Fruit fly (Drosophila melanogaster) whole organism, embryonic: ENCODE results near the gene bb8.
A peak's percentile ranks its signal among the peaks of the same experiment; 100 is the strongest.

Experiments
- Abd-B ChIP-seq: fragments of 200-800 bp; sonication (Bioruptor generic); optimal IDR thresholded peaks from 2 replicates; lab custom pipeline; 2018; ENCODE audit warnings: missing biosample characterization, mild to moderate bottlenecking, missing genetic modification characterization, moderate library complexity
- CG10209 ChIP-seq: fragments of 200-800 bp; sonication (Bioruptor generic); optimal IDR thresholded peaks from 3 replicates; lab custom pipeline; 2017; ENCODE audit warnings: missing biosample characterization, mild to moderate bottlenecking, missing genetic modification characterization, missing genetic modification reagents
- CG10366 ChIP-seq: fragments of 200-800 bp; sonication (Bioruptor generic); IDR thresholded peaks from 2 replicates; pipeline ENCODE4 v1.3.6; 2022; ENCODE audit warnings: missing biosample characterization, missing genetic modification characterization
- CG11247 ChIP-seq: fragments of 200-800 bp; sonication (Bioruptor generic); IDR thresholded peaks from 2 replicates; pipeline ENCODE4 v1.3.6; 2022; ENCODE audit warnings: missing biosample characterization, missing genetic modification characterization
- CG11504 ChIP-seq: fragments of 200-800 bp; sonication (Bioruptor generic); optimal IDR thresholded peaks from 3 replicates; lab custom pipeline; 2019; ENCODE audit warnings: missing biosample characterization, mild to moderate bottlenecking, missing genetic modification characterization, moderate library complexity
- CG14860 ChIP-seq: fragments of 200-800 bp; sonication (Bioruptor generic); IDR thresholded peaks from 3 replicates; pipeline ENCODE4 v1.3.6; 2022; ENCODE audit warnings: missing biosample characterization, missing genetic modification characterization; ENCODE audit not compliant: partially characterized antibody
- CG1529 ChIP-seq: fragments of 200-800 bp; sonication (Bioruptor generic); optimal IDR thresholded peaks from 3 replicates; lab custom pipeline; 2018; ENCODE audit warnings: missing biosample characterization, missing genetic modification characterization
- CG18011 ChIP-seq: fragments of 200-800 bp; sonication (Bioruptor generic); optimal IDR thresholded peaks from 2 replicates; lab custom pipeline; 2017; ENCODE audit warnings: missing biosample characterization, missing genetic modification characterization, mild to moderate bottlenecking, moderate library complexity, missing genotype
- CG2120 ChIP-seq: fragments of 200-800 bp; sonication (Bioruptor generic); optimal IDR thresholded peaks from 3 replicates; lab custom pipeline; 2016; ENCODE audit warnings: missing biosample characterization, missing genetic modification characterization
- CG32767 ChIP-seq: fragments of 200-800 bp; sonication (Bioruptor generic); IDR thresholded peaks from 2 replicates; pipeline ENCODE4 v1.3.6; 2022; ENCODE audit warnings: missing biosample characterization, missing genetic modification characterization
- CG32772 ChIP-seq: fragments of 200-800 bp; sonication (Bioruptor generic); IDR thresholded peaks from 2 replicates; pipeline ENCODE4 v1.3.6; 2022; ENCODE audit warnings: missing biosample characterization, missing genetic modification characterization
- CG34422 ChIP-seq: fragments of 200-800 bp; sonication (Bioruptor generic); IDR thresholded peaks from 3 replicates; pipeline ENCODE4 v1.3.6; 2022; ENCODE audit warnings: missing biosample characterization, missing genetic modification characterization
- CG43689 ChIP-seq: fragments of 200-800 bp; sonication (Bioruptor generic); IDR thresholded peaks from 2 replicates; pipeline ENCODE4 v1.3.6; 2022; ENCODE audit warnings: missing biosample characterization, missing genetic modification characterization
- CG7745 ChIP-seq: fragments of 200-800 bp; sonication (Bioruptor generic); optimal IDR thresholded peaks from 2 replicates; lab custom pipeline; 2018; ENCODE audit warnings: missing biosample characterization, mild to moderate bottlenecking, missing genetic modification characterization, moderate library complexity
- CG7839 ChIP-seq: fragments of 200-800 bp; sonication (Bioruptor generic); optimal IDR thresholded peaks from 3 replicates; lab custom pipeline; 2018; ENCODE audit warnings: missing biosample characterization, mild to moderate bottlenecking, missing genetic modification characterization, moderate library complexity
- CG8765 ChIP-seq: fragments of 200-800 bp; sonication (Bioruptor generic); IDR thresholded peaks from 2 replicates; pipeline ENCODE4 v1.3.6; 2022; ENCODE audit warnings: missing biosample characterization, missing genetic modification characterization
- CG9437 ChIP-seq: fragments of 200-800 bp; sonication (Bioruptor generic); optimal IDR thresholded peaks from 2 replicates; lab custom pipeline; 2018; ENCODE audit warnings: missing biosample characterization, mild to moderate bottlenecking, missing genetic modification characterization
- CG9609 ChIP-seq: fragments of 200-800 bp; sonication (Bioruptor generic); optimal IDR thresholded peaks from 3 replicates; lab custom pipeline; 2016; ENCODE audit warnings: missing biosample characterization, missing genetic modification characterization
- CoRest ChIP-seq: fragments of 200-800 bp; sonication (Bioruptor generic); optimal IDR thresholded peaks from 3 replicates; lab custom pipeline; 2018; ENCODE audit warnings: missing biosample characterization, mild to moderate bottlenecking, missing genetic modification characterization, moderate library complexity
- D ChIP-seq, 2 experiments: fragments of 200-800 bp in 1 of 2; fragments of >200 bp in 1 of 2; sonication (Bioruptor generic) in 1 of 2; optimal IDR thresholded peaks; 2 replicates in 1 of 2; 3 replicates in 1 of 2; lab custom pipeline; 2017; ENCODE audit warnings: mild to moderate bottlenecking in 1 of 2, missing biosample characterization in 1 of 2, missing genetic modification characterization in 1 of 2, missing genetic modification reagents in 1 of 2
- Dip3 ChIP-seq: fragments of 200-800 bp; sonication (Bioruptor generic); optimal IDR thresholded peaks from 3 replicates; lab custom pipeline; 2016; ENCODE audit warnings: missing biosample characterization, missing genetic modification characterization
- Gug ChIP-seq: fragments of 200-800 bp; sonication (Bioruptor generic); IDR thresholded peaks from 4 replicates; pipeline ENCODE4 v1.3.6; 2022; ENCODE audit warnings: missing biosample characterization, missing genetic modification characterization
- Hr51 ChIP-seq, 2 experiments: fragments of 200-800 bp; sonication (Bioruptor generic); optimal IDR thresholded peaks; 2 replicates in 1 of 2; 3 replicates in 1 of 2; lab custom pipeline; 2016 to 2018; ENCODE audit warnings: missing biosample characterization in 2 of 2, missing genetic modification characterization in 2 of 2, mild to moderate bottlenecking in 1 of 2, moderate library complexity in 1 of 2
- Lim3 ChIP-seq: fragments of 200-800 bp; sonication (Bioruptor generic); IDR thresholded peaks from 2 replicates; pipeline ENCODE4 v1.3.6; 2022; ENCODE audit warnings: missing biosample characterization, missing genetic modification characterization
- Mes4 ChIP-seq: fragments of 200-800 bp; sonication (Bioruptor generic); optimal IDR thresholded peaks from 2 replicates; lab custom pipeline; 2016; ENCODE audit warnings: missing biosample characterization, missing genetic modification characterization
- Oaz ChIP-seq: fragments of 200-800 bp; sonication (Bioruptor generic); IDR thresholded peaks from 2 replicates; pipeline ENCODE4 v1.3.6; 2022; ENCODE audit warnings: missing biosample characterization, missing genetic modification characterization
- Stat92E ChIP-seq, 3 experiments: fragments of >200 bp in 2 of 3; fragments of 200-800 bp in 1 of 3; sonication (Bioruptor generic) in 1 of 3; optimal IDR thresholded peaks; 2 replicates each; lab custom pipeline; 2017 to 2019; ENCODE audit warnings: missing biosample characterization in 3 of 3, missing genetic modification characterization in 3 of 3, mild to moderate bottlenecking in 1 of 3, moderate library complexity in 1 of 3
- Taf1 ChIP-seq: fragments of 200-800 bp; sonication (Bioruptor generic); IDR thresholded peaks from 2 replicates; pipeline ENCODE4 v1.3.6; 2022; ENCODE audit warnings: missing biosample characterization, missing genetic modification characterization
- Xbp1 ChIP-seq: fragments of 200-800 bp; sonication (Bioruptor generic); optimal IDR thresholded peaks from 3 replicates; lab custom pipeline; 2016; ENCODE audit warnings: missing biosample characterization, mild to moderate bottlenecking, missing genetic modification characterization
- Xrp1 ChIP-seq: fragments of 200-800 bp; sonication (Bioruptor generic); IDR thresholded peaks from 2 replicates; pipeline ENCODE4 v1.3.6; 2022; ENCODE audit warnings: missing biosample characterization, missing genetic modification characterization
- ab ChIP-seq: fragments of 200-800 bp; sonication (Bioruptor generic); optimal IDR thresholded peaks from 2 replicates; lab custom pipeline; 2016; ENCODE audit warnings: missing biosample characterization, missing genetic modification characterization
- ato ChIP-seq: fragments of 200-800 bp; sonication (Bioruptor generic); IDR thresholded peaks from 2 replicates; pipeline ENCODE4 v1.3.6; 2022; ENCODE audit warnings: missing biosample characterization, missing genetic modification characterization; ENCODE audit not compliant: partially characterized antibody
- bcd ChIP-seq: fragments of 200-800 bp; sonication (Bioruptor generic); optimal IDR thresholded peaks from 2 replicates; lab custom pipeline; 2017; ENCODE audit warnings: missing biosample characterization, mild to moderate bottlenecking, missing genetic modification characterization
- bsh ChIP-seq, 2 experiments: fragments of 200-800 bp; sonication (Bioruptor generic); optimal IDR thresholded peaks; 2 replicates each; lab custom pipeline; 2017 to 2018; ENCODE audit warnings: mild to moderate bottlenecking in 2 of 2, missing biosample characterization in 2 of 2, missing genetic modification characterization in 2 of 2, moderate library complexity in 1 of 2
- ci ChIP-seq: fragments of 200-800 bp; sonication (Bioruptor generic); IDR thresholded peaks from 3 replicates; pipeline ENCODE4 v1.3.6; 2022; ENCODE audit warnings: missing biosample characterization, missing genetic modification characterization
- da ChIP-seq: fragments of 200-800 bp; sonication (Bioruptor generic); optimal IDR thresholded peaks from 2 replicates; lab custom pipeline; 2016; ENCODE audit warnings: missing biosample characterization, missing genetic modification characterization
- dan ChIP-seq: fragments of 200-800 bp; sonication (Bioruptor generic); IDR thresholded peaks from 2 replicates; pipeline ENCODE4 v1.3.6; 2022; ENCODE audit warnings: missing biosample characterization, missing genetic modification characterization
- dpn ChIP-seq, 2 experiments: fragments of 200-800 bp; sonication (Bioruptor generic); optimal IDR thresholded peaks; 3 replicates each; lab custom pipeline; 2016; ENCODE audit warnings: missing biosample characterization in 2 of 2, missing genetic modification characterization in 2 of 2
- fd3F ChIP-seq: fragments of 200-800 bp; sonication (Bioruptor generic); optimal IDR thresholded peaks from 2 replicates; lab custom pipeline; 2018; ENCODE audit warnings: missing biosample characterization, mild to moderate bottlenecking, missing genetic modification characterization, moderate library complexity
- nau ChIP-seq: fragments of 200-800 bp; sonication (Bioruptor generic); optimal IDR thresholded peaks from 3 replicates; lab custom pipeline; 2017; ENCODE audit warnings: missing biosample characterization, mild to moderate bottlenecking, missing genetic modification characterization, missing genetic modification reagents
- org-1 ChIP-seq: fragments of 200-800 bp; sonication (Bioruptor generic); optimal IDR thresholded peaks from 2 replicates; lab custom pipeline; 2017; ENCODE audit warnings: missing biosample characterization, missing genetic modification characterization
- pzg ChIP-seq: fragments of 200-800 bp; sonication (Bioruptor generic); optimal IDR thresholded peaks from 3 replicates; lab custom pipeline; 2018; ENCODE audit warnings: missing biosample characterization, mild to moderate bottlenecking, missing genetic modification characterization, moderate library complexity
- slbo ChIP-seq: fragments of 200-800 bp; sonication (Bioruptor generic); IDR thresholded peaks from 2 replicates; pipeline ENCODE4 v1.3.6; 2022; ENCODE audit warnings: missing biosample characterization, missing genetic modification characterization
- sug ChIP-seq: fragments of 200-800 bp; optimal IDR thresholded peaks from 2 replicates; lab custom pipeline; 2019; ENCODE audit warnings: missing biosample characterization, mild to moderate bottlenecking, missing genetic modification characterization, moderate library complexity
- tio ChIP-seq: fragments of 200-800 bp; sonication (Bioruptor generic); optimal IDR thresholded peaks from 2 replicates; lab custom pipeline; 2017; ENCODE audit warnings: missing biosample characterization, missing genetic modification characterization, inconsistent platforms
- ttk ChIP-seq: fragments of 200-800 bp; sonication (Bioruptor generic); IDR thresholded peaks from 2 replicates; pipeline ENCODE4 v2.1.2; 2022; ENCODE audit warnings: missing biosample characterization, missing genetic modification characterization
- twi ChIP-seq: fragments of 200-800 bp; optimal IDR thresholded peaks from 2 replicates; lab custom pipeline; 2019; ENCODE audit warnings: missing biosample characterization, mild to moderate bottlenecking, missing genetic modification characterization, moderate library complexity
- vvl ChIP-seq: fragments of 200-800 bp; sonication (Bioruptor generic); IDR thresholded peaks from 2 replicates; pipeline ENCODE4 v1.3.6; 2022; ENCODE audit warnings: missing biosample characterization, missing genetic modification characterization

Gene bb8

DNA sequence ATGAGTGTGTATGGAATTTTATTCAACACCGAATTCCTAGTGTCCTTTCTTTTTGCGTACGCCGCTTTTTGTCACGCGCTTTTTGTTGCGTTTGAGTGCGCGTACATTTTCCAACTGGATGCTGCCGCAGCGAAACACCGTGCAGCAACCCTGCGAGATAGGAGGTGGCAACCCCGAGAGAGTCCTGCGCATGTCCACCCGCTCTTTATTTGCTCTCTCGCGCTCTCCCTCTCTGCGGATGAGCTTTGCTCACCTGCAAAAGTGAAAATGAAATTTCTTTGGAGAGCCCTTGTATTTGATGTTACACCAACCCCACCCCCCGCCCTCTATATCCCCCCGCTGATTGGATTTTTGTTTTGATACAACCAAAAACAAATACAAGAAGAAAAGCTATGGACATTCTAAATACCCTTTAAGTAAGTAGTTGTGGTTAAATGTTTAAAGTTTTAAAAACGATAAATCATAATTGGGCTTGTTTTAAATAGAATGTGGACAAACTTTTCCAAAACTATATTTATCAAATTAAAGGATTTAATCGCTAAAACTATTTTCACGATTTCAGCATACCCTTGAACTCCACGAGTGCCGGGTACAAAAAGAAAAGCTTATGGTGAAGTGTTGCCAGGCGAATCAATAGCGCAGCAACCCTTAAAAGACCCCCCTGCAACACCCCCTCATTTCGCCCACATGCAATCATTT, 49.9 kb downstream of the bb8 start (continued):
- TF ChIP-seq Stat92E (GFP tag; optimal IDR thresholded peaks at IDR 0.05; lab: Kevin White, UChicago) (no peak), dpn (GFP tag; optimal IDR thresholded peaks at IDR 0.05; lab: Kevin White, UChicago) (peak in 1 of 2 experiments; percentile 45), bcd (GFP tag; lab: Kevin White, UChicago) (peak; percentile 67), nau (GFP tag; lab: Kevin White, UChicago) (no peak), D (optimal IDR thresholded peaks at IDR 0.05; lab: Kevin White, UChicago) (no peak), D (GFP tag; optimal IDR thresholded peaks at IDR 0.05; lab: Kevin White, UChicago) (peak; percentile 67), Abd-B (GFP tag; lab: Kevin White, UChicago) (peak; percentile 50), CG9609 (GFP tag; lab: Kevin White, UChicago) (peak; percentile 26), fd3F (GFP tag; lab: Kevin White, UChicago) (peak; percentile 39), Xbp1 (GFP tag; lab: Kevin White, UChicago) (peak; percentile 57), Dip3 (peak; percentile 42), Hr51 (GFP tag; optimal IDR thresholded peaks at IDR 0.05; lab: Kevin White, UChicago) (peak; percentile 27 to 67), da (GFP tag; lab: Kevin White, UChicago) (no peak), CG7745 (no peak), slbo (GFP tag; lab: Robert Waterston, UW) (peak; percentile 77), CG7839 (tag; lab: Kevin White, UChicago) (peak; percentile 87), bsh (GFP tag; optimal IDR thresholded peaks at IDR 0.05; lab: Kevin White, UChicago) (peak in 1 of 2 experiments; percentile 65), sug (tag; lab: Kevin White, UChicago) (no peak), org-1 (GFP tag; lab: Kevin White, UChicago) (peak; percentile 51), Taf1 (GFP tag; lab: Robert Waterston, UW) (peak; percentile 37; the same call in 1 of the 2 replicates), CG32767 (peak; percentile 56), CG10366 (GFP tag; lab: Robert Waterston, UW) (peak; percentile 55), ab (no peak), CG18011 (GFP tag; lab: Kevin White, UChicago) (no peak), CG1529 (peak; percentile 15), vvl (GFP tag; lab: Robert Waterston, UW) (peak; percentile 79), ttk (GFP tag; lab: Robert Waterston, UW) (peak; percentile 39; the same call in 1 of the 2 replicates), tio (GFP tag; lab: Kevin White, UChicago) (no peak), CG8765 (GFP tag; lab: Robert Waterston, UW) (no peak; the same call in 1 of the 2 replicates), pzg (GFP tag; lab: Kevin White, UChicago) (no peak), ato (GFP tag; lab: Robert Waterston, UW) (no peak), CG2120 (peak; percentile 79), CG10209 (GFP tag; lab: Kevin White, UChicago) (peak; percentile 52), dan (GFP tag; lab: Robert Waterston, UW) (no peak), CG9437 (GFP tag; lab: Kevin White, UChicago) (peak; percentile 36), ci (peak; percentile 85), CG14860 (GFP tag; lab: Robert Waterston, UW) (no peak), CG32772 (GFP tag; lab: Robert Waterston, UW) (peak; percentile 69), Mes4 (GFP tag; lab: Kevin White, UChicago) (no peak), CG11247 (GFP tag; lab: Robert Waterston, UW) (peak; percentile 72), CoRest (tag; lab: Kevin White, UChicago) (peak; percentile 54), Gug (GFP tag; lab: Robert Waterston, UW) (peak; percentile 56; the same call in 3 of the 4 replicates), twi (tag; lab: Kevin White, UChicago) (no peak), Oaz (GFP tag; lab: Robert Waterston, UW) (peak; percentile 57), Lim3 (no peak), Xrp1 (peak; percentile 81), CG43689 (peak; percentile 20; the same call in 1 of the 2 replicates), CG34422 (GFP tag; lab: Robert Waterston, UW) (peak; percentile 72), CG11504 (tag; lab: Kevin White, UChicago) (peak; percentile 88)
